Worm (Caenorhabditis elegans) whole organism, L1 larva: ENCODE measurements around the gene B0244.7.

Experiments used
- aly-2 ChIP-seq: fragments of 150-350 bp; optimal IDR thresholded peaks from 2 replicates; lab custom pipeline; 2014; ENCODE audit warnings: missing biosample characterization, missing genetic modification characterization
- lin-15B ChIP-seq: fragments of 150-350 bp; sonication (generic microtip); optimal IDR thresholded peaks from 3 replicates; lab custom pipeline; 2014; ENCODE audit warnings: missing biosample characterization, missing genetic modification characterization
- nhr-77 ChIP-seq: fragments of 150-350 bp; optimal IDR thresholded peaks from 2 replicates; lab custom pipeline; 2014; ENCODE audit warnings: missing biosample characterization, missing genetic modification characterization

B0244.7 gene

DNA sequence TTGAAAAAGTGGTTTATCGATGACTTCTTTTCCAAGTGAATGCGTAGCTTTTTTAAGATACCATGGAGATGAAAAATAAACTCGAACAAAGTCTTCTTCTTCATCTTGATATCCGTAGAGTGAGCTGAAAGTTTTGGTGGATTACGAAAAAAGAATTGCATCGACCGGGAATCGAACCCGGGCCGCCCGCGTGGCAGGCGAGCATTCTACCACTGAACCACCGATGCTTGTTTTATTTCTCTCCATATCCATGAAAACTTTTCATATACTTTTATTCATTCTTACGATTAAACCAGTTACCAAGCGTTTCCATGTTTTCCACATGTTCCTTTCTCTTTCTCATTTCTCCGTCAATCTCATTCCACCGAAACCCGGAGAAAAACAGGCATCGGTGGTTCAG is 50.8 kb downstream of the B0244.7 start:
- TF ChIP-seq nhr-77 (tag; lab: Kevin White, UChicago): no peak
- no peak for TF ChIP-seq aly-2 (tag; lab: Kevin White, UChicago)
- TF ChIP-seq lin-15B (tag; lab: Kevin White, UChicago): no peak
- TF ChIP-seq, all 84 proteins: peak for 0
